Worm (Caenorhabditis elegans) whole organism, early embryonic: ENCODE data around the gene F56B3.11.

Experiments
- F13C5.2 ChIP-seq: sonication (generic microtip); optimal IDR thresholded peaks from 2 replicates; lab custom pipeline; 2017; ENCODE audit warnings: mild to moderate bottlenecking, missing genetic modification characterization, inconsistent platforms, missing compliant biosample characterization
- ama-1 ChIP-seq: fragments of 150-350 bp; optimal IDR thresholded peaks from 2 replicates; lab custom pipeline; 2014
- ceh-13 ChIP-seq: fragments of 200-800 bp; sonication (Bioruptor generic); optimal IDR thresholded peaks from 2 replicates; lab custom pipeline; 2018; ENCODE audit warnings: mild to moderate bottlenecking, missing genetic modification characterization, missing compliant biosample characterization
- ceh-36 ChIP-seq: sonication (generic microtip); optimal IDR thresholded peaks from 2 replicates; lab custom pipeline; 2016; ENCODE audit warnings: missing genetic modification characterization, inconsistent platforms, missing compliant biosample characterization
- ets-7 ChIP-seq: sonication (generic microtip); optimal IDR thresholded peaks from 2 replicates; lab custom pipeline; 2016; ENCODE audit warnings: missing genotype, missing genetic modification characterization, missing compliant biosample characterization
- flt-1 ChIP-seq: fragments of 200-800 bp; sonication (Bioruptor generic); IDR thresholded peaks from 2 replicates; pipeline ENCODE4 v1.3.6; 2022; ENCODE audit warnings: missing genetic modification characterization, missing compliant biosample characterization
- hmbx-1 ChIP-seq: sonication (generic microtip); optimal IDR thresholded peaks from 2 replicates; lab custom pipeline; 2016; ENCODE audit warnings: mild to moderate bottlenecking, missing genetic modification characterization, missing compliant biosample characterization
- hmg-4 ChIP-seq: fragments of 200-800 bp; sonication (Bioruptor generic); optimal IDR thresholded peaks from 2 replicates; lab custom pipeline; 2018; ENCODE audit warnings: mild to moderate bottlenecking, missing genetic modification characterization, missing compliant biosample characterization
- pes-1 ChIP-seq: fragments of 200-800 bp; sonication (Bioruptor generic); IDR thresholded peaks from 2 replicates; pipeline ENCODE4 v1.3.6; 2022; ENCODE audit warnings: missing genetic modification reagents, missing genetic modification characterization, missing compliant biosample characterization
- scrt-1 ChIP-seq: fragments of 200-800 bp; sonication (Bioruptor generic); IDR thresholded peaks from 2 replicates; pipeline ENCODE4 v1.3.6; 2022; ENCODE audit warnings: missing genetic modification characterization, missing compliant biosample characterization
- sea-1 ChIP-seq: fragments of 200-800 bp; sonication (Bioruptor generic); conservative IDR thresholded peaks from 2 replicates; pipeline ENCODE4 v1.3.6; 2022; ENCODE audit warnings: missing genetic modification characterization, missing compliant biosample characterization

DNA sequence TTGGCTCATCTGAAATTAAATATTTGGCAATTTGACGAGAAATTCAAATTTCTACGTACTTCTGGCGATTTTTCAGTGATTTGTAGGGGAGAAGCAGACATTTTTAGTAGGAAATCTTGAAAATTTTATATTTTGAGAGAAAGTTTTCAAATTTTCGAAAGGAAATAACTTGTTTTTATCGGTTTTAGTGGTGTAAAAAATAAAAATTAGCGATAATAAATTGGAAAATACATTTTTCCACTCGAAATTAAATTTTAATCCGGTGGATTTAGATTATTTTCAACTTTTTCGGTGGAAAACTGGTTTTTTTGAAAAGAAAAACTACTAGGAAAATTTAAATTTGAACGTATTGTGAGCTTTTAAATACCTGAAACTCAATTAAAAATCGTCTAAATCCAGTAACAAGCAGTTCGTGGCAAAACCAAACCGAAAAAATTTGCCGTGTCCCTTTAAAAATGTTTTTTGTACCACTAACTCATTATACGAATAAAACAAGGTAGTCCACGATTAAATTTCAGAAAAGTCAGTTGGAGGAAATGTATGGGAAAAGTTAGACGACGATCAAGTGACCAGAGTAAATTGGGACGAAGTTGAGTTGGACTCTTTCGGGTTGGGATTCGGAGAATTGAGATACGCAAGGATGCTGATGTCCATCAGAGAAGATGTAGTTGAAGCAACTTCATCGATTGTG is 35.6 kb upstream of the F56B3.11 start, which contains the start of the genes madf-1 and Y55F3BR.10:
- TF ChIP-seq sea-1 (GFP tag; lab: Robert Waterston, UW) (no peak), ets-7 (tag; lab: Kevin White, UChicago) (no peak), ama-1 (lab: Kevin White, UChicago) (no peak), F13C5.2 (tag; lab: Kevin White, UChicago) (no peak), pes-1 (GFP tag; lab: Robert Waterston, UW) (no peak), hmg-4 (GFP tag; lab: Kevin White, UChicago) (no peak), flt-1 (GFP tag; lab: Robert Waterston, UW) (no peak), ceh-36 (tag; lab: Kevin White, UChicago) (no peak), scrt-1 (no peak), hmbx-1 (no peak), ceh-13 (GFP tag; lab: Kevin White, UChicago) (no peak)
